Fruit fly (Drosophila melanogaster) whole organism, adult: Measurements from ENCODE around the gene CG44838.

ENCODE experiments used
- CG11617 ChIP-seq: fragments of 200-800 bp; sonication (Bioruptor generic); optimal IDR thresholded peaks from 2 replicates; lab custom pipeline; 2017; ENCODE audit warnings: mild to moderate bottlenecking, missing biosample characterization, missing genetic modification reagents, missing genetic modification characterization
- Crg-1 ChIP-seq: fragments of 200-800 bp; sonication (Bioruptor generic); optimal IDR thresholded peaks from 2 replicates; lab custom pipeline; 2016; ENCODE audit warnings: missing biosample characterization, missing genetic modification characterization
- bab1 ChIP-seq: fragments of 200-800 bp; sonication (Bioruptor generic); optimal IDR thresholded peaks from 3 replicates; lab custom pipeline; 2019; ENCODE audit warnings: missing biosample characterization, mild to moderate bottlenecking, missing genetic modification characterization, moderate library complexity
- ovo ChIP-seq: fragments of 200-800 bp; sonication (Bioruptor generic); optimal IDR thresholded peaks from 2 replicates; lab custom pipeline; 2016; ENCODE audit warnings: missing biosample characterization, missing genetic modification characterization
- pad ChIP-seq: fragments of 200-800 bp; sonication (Bioruptor generic); optimal IDR thresholded peaks from 3 replicates; lab custom pipeline; 2017; ENCODE audit warnings: missing biosample characterization, missing genetic modification characterization, mild to moderate bottlenecking, moderate library complexity, missing genetic modification reagents

DNA sequence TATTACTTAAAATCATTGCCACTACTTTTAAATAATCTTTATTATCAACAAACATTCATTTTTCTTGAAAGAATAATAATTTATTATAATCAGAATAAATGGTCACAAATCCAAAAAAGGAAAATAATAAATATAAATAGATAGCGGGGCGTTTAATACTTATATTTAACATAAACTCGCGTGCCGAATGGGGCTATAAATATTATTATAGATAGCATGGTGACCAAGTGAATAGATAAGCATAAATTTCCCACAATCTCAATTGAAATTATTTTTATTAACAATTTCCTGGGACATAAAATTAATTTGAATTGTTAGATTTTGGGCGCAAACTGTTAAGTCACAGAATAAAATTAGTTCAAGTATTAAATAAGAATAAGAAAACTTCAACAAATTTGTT, 45.6 kb downstream of the CG44838 start:
- TF ChIP-seq ovo (GFP tag; lab: Kevin White, UChicago) (no peak), pad (GFP tag; lab: Kevin White, UChicago) (no peak), Crg-1 (GFP tag; lab: Kevin White, UChicago) (no peak), bab1 (GFP tag; lab: Kevin White, UChicago) (no peak), CG11617 (GFP tag; lab: Kevin White, UChicago) (no peak)
